Fruit fly (Drosophila melanogaster): ENCODE data around the gene Dip-B.
A peak's percentile ranks its signal among the peaks of the same experiment; 100 is the strongest.

- TF ChIP-seq crc (GFP tag; optimal IDR thresholded peaks at IDR 0.05) (no peak), CG17612 (GFP tag; IDR thresholded peaks at IDR 0.05) (no peak), Usf (GFP tag; optimal IDR thresholded peaks at IDR 0.05) (no peak), TFAM (GFP tag; optimal IDR thresholded peaks at IDR 0.05) (no peak), ac (GFP tag; optimal IDR thresholded peaks at IDR 0.05) (no peak), CG16813 (GFP tag; IDR thresholded peaks at IDR 0.05; ENCODE audit: partially characterized antibody) (no peak), seq (GFP tag; IDR thresholded peaks at IDR 0.05) (no peak), CG6689 (GFP tag; IDR thresholded peaks at IDR 0.05) (no peak), CG8478 (optimal IDR thresholded peaks at IDR 0.05) (no peak), CG11456 (GFP tag; IDR thresholded peaks at IDR 0.05) (no peak), BtbVII (GFP tag; optimal IDR thresholded peaks at IDR 0.05) (no peak), CG3281 (GFP tag; optimal IDR thresholded peaks at IDR 0.05) (peak; percentile 25)
Measured at dm6 chr3R:13802057-13802817, 20.1 kb downstream of the Dip-B start.

Measured in whole organism, embryonic.